Fruit fly (Drosophila melanogaster) whole organism, embryonic: ENCODE results near the gene me31B.

Experiments
- Bgb ChIP-seq: fragments of 200-800 bp; sonication (Bioruptor generic); IDR thresholded peaks from 2 replicates; pipeline ENCODE4 v1.3.6; 2022; ENCODE audit warnings: missing biosample characterization, missing genetic modification characterization; ENCODE audit not compliant: partially characterized antibody
- CG1024 ChIP-seq: fragments of 200-800 bp; sonication (Bioruptor generic); IDR thresholded peaks from 2 replicates; pipeline ENCODE4 v1.3.6; 2022; ENCODE audit warnings: missing biosample characterization, missing genetic modification characterization
- CG10543 ChIP-seq: fragments of 200-800 bp; sonication (Bioruptor generic); optimal IDR thresholded peaks from 3 replicates; lab custom pipeline; 2017; ENCODE audit warnings: missing biosample characterization, mild to moderate bottlenecking, missing genetic modification characterization, moderate library complexity
- CG11504 ChIP-seq: fragments of 200-800 bp; sonication (Bioruptor generic); optimal IDR thresholded peaks from 3 replicates; lab custom pipeline; 2019; ENCODE audit warnings: missing biosample characterization, mild to moderate bottlenecking, missing genetic modification characterization, moderate library complexity
- CG11723 ChIP-seq: fragments of 200-800 bp; sonication (Bioruptor generic); optimal IDR thresholded peaks from 2 replicates; lab custom pipeline; 2017; ENCODE audit warnings: missing biosample characterization, mild to moderate bottlenecking, missing genetic modification characterization
- CG13287 ChIP-seq: fragments of 200-800 bp; sonication (Bioruptor generic); IDR thresholded peaks from 2 replicates; pipeline ENCODE4 v1.3.6; 2022; ENCODE audit warnings: missing biosample characterization, missing genetic modification characterization; ENCODE audit not compliant: partially characterized antibody
- CG13296 ChIP-seq: fragments of 200-800 bp; sonication (Bioruptor generic); optimal IDR thresholded peaks from 3 replicates; lab custom pipeline; 2018; ENCODE audit warnings: missing biosample characterization, mild to moderate bottlenecking, missing genetic modification characterization
- CG14965 ChIP-seq: fragments of 200-800 bp; sonication (Bioruptor generic); optimal IDR thresholded peaks from 2 replicates; lab custom pipeline; 2016; ENCODE audit warnings: missing biosample characterization, missing genetic modification characterization, borderline replicate concordance
- CG15011 ChIP-seq: fragments of 200-800 bp; sonication (Bioruptor generic); optimal IDR thresholded peaks from 3 replicates; lab custom pipeline; 2018; ENCODE audit warnings: missing biosample characterization, mild to moderate bottlenecking, missing genetic modification characterization
- CG15479 ChIP-seq: fragments of 200-800 bp; sonication (Bioruptor generic); optimal IDR thresholded peaks from 3 replicates; lab custom pipeline; 2019; ENCODE audit warnings: missing biosample characterization, mild to moderate bottlenecking, missing genetic modification characterization, moderate library complexity
- CG1647 ChIP-seq: fragments of 200-800 bp; sonication (Bioruptor generic); optimal IDR thresholded peaks from 3 replicates; lab custom pipeline; 2016; ENCODE audit warnings: missing biosample characterization, missing genetic modification characterization
- CG16815 ChIP-seq: fragments of 200-800 bp; sonication (Bioruptor generic); optimal IDR thresholded peaks from 3 replicates; lab custom pipeline; 2017; ENCODE audit warnings: missing biosample characterization, mild to moderate bottlenecking, missing genetic modification characterization
- CG17802 ChIP-seq: fragments of 200-800 bp; sonication (Bioruptor generic); optimal IDR thresholded peaks from 2 replicates; lab custom pipeline; 2018; ENCODE audit warnings: missing biosample characterization, mild to moderate bottlenecking, missing genetic modification characterization, moderate library complexity
- CG17912 ChIP-seq: fragments of 200-800 bp; sonication (Bioruptor generic); optimal IDR thresholded peaks from 2 replicates; lab custom pipeline; 2018; ENCODE audit warnings: missing biosample characterization, mild to moderate bottlenecking, missing genetic modification characterization
- CG2199 ChIP-seq: fragments of 200-800 bp; sonication (Bioruptor generic); IDR thresholded peaks from 3 replicates; pipeline ENCODE4 v1.3.6; 2022; ENCODE audit warnings: missing biosample characterization, missing genetic modification characterization
- CG2202 ChIP-seq: fragments of 200-800 bp; sonication (Bioruptor generic); optimal IDR thresholded peaks from 2 replicates; lab custom pipeline; 2018; ENCODE audit warnings: missing biosample characterization, mild to moderate bottlenecking, missing genetic modification characterization
- CG30020 ChIP-seq: fragments of 200-800 bp; optimal IDR thresholded peaks from 2 replicates; lab custom pipeline; 2019; ENCODE audit warnings: missing biosample characterization, mild to moderate bottlenecking, missing genetic modification characterization, moderate library complexity
- CG32767 ChIP-seq: fragments of 200-800 bp; sonication (Bioruptor generic); IDR thresholded peaks from 2 replicates; pipeline ENCODE4 v1.3.6; 2022; ENCODE audit warnings: missing biosample characterization, missing genetic modification characterization
- CG34422 ChIP-seq: fragments of 200-800 bp; sonication (Bioruptor generic); IDR thresholded peaks from 3 replicates; pipeline ENCODE4 v1.3.6; 2022; ENCODE audit warnings: missing biosample characterization, missing genetic modification characterization
- CG7928 ChIP-seq: fragments of 200-800 bp; sonication (Bioruptor generic); optimal IDR thresholded peaks from 2 replicates; lab custom pipeline; 2017; ENCODE audit warnings: missing biosample characterization, mild to moderate bottlenecking, missing genetic modification characterization
- CG9437 ChIP-seq: fragments of 200-800 bp; sonication (Bioruptor generic); optimal IDR thresholded peaks from 2 replicates; lab custom pipeline; 2018; ENCODE audit warnings: missing biosample characterization, mild to moderate bottlenecking, missing genetic modification characterization
- CG9609 ChIP-seq: fragments of 200-800 bp; sonication (Bioruptor generic); optimal IDR thresholded peaks from 3 replicates; lab custom pipeline; 2016; ENCODE audit warnings: missing biosample characterization, missing genetic modification characterization
- Dek ChIP-seq: fragments of 200-800 bp; sonication (Bioruptor generic); optimal IDR thresholded peaks from 3 replicates; lab custom pipeline; 2019; ENCODE audit warnings: missing biosample characterization, mild to moderate bottlenecking, missing genetic modification characterization, moderate library complexity
- Dip3 ChIP-seq: fragments of 200-800 bp; sonication (Bioruptor generic); optimal IDR thresholded peaks from 3 replicates; lab custom pipeline; 2016; ENCODE audit warnings: missing biosample characterization, missing genetic modification characterization
- Dll ChIP-seq: fragments of 200-800 bp; sonication (Bioruptor generic); IDR thresholded peaks from 4 replicates; pipeline ENCODE4 v1.3.6; 2022; ENCODE audit warnings: missing biosample characterization, missing genetic modification characterization; ENCODE audit not compliant: partially characterized antibody
- Eip74EF ChIP-seq, 2 experiments: fragments of 200-800 bp in 1 of 2; fragments of >200 bp in 1 of 2; sonication (Bioruptor generic) in 1 of 2; optimal IDR thresholded peaks; 2 replicates each; lab custom pipeline; 2017 to 2019; ENCODE audit warnings: missing biosample characterization in 2 of 2, missing genetic modification characterization in 2 of 2, mild to moderate bottlenecking in 1 of 2, moderate library complexity in 1 of 2
- Elba2 ChIP-seq: fragments of 200-800 bp; sonication (Bioruptor generic); optimal IDR thresholded peaks from 3 replicates; lab custom pipeline; 2016; ENCODE audit warnings: missing biosample characterization, missing genetic modification characterization
- HLHmδ ChIP-seq: fragments of 200-800 bp; sonication (Bioruptor generic); optimal IDR thresholded peaks from 2 replicates; lab custom pipeline; 2018; ENCODE audit warnings: missing biosample characterization, mild to moderate bottlenecking, missing genetic modification characterization, moderate library complexity
- Hsf ChIP-seq: fragments of 200-800 bp; sonication (Bioruptor generic); optimal IDR thresholded peaks from 3 replicates; lab custom pipeline; 2016; ENCODE audit warnings: missing biosample characterization, missing genetic modification characterization
- Jarid2 ChIP-seq: fragments of 200-800 bp; sonication (Bioruptor generic); optimal IDR thresholded peaks from 3 replicates; lab custom pipeline; 2017; ENCODE audit warnings: mild to moderate bottlenecking, missing biosample characterization, missing genetic modification reagents, missing genetic modification characterization
- MESR4 ChIP-seq: fragments of 200-800 bp; sonication (Bioruptor generic); optimal IDR thresholded peaks from 2 replicates; lab custom pipeline; 2018; ENCODE audit warnings: missing biosample characterization, mild to moderate bottlenecking, missing genetic modification characterization, moderate library complexity
- Med ChIP-seq: fragments of 200-800 bp; sonication (Bioruptor generic); peaks from one replicate; lab custom pipeline; 2016; ENCODE audit warnings: missing biosample characterization, missing genetic modification characterization, mild to moderate bottlenecking, inconsistent platforms, moderate library complexity
- cad ChIP-seq: fragments of >200 bp; optimal IDR thresholded peaks from 2 replicates; lab custom pipeline; 2017; ENCODE audit warnings: missing biosample characterization, missing genetic modification characterization
- dm ChIP-seq: fragments of 200-800 bp; sonication (Bioruptor generic); optimal IDR thresholded peaks from 3 replicates; lab custom pipeline; 2016; ENCODE audit warnings: missing biosample characterization, missing genetic modification characterization
- dpn ChIP-seq, 2 experiments: fragments of 200-800 bp; sonication (Bioruptor generic); optimal IDR thresholded peaks; 3 replicates each; lab custom pipeline; 2016; ENCODE audit warnings: missing biosample characterization in 2 of 2, missing genetic modification characterization in 2 of 2
- gfzf ChIP-seq: fragments of 200-800 bp; sonication (Bioruptor generic); optimal IDR thresholded peaks from 2 replicates; lab custom pipeline; 2016; ENCODE audit warnings: missing biosample characterization, mild to moderate bottlenecking, missing genetic modification characterization, moderate library complexity
- gsb-n ChIP-seq: fragments of 200-800 bp; sonication (Bioruptor generic); optimal IDR thresholded peaks from 3 replicates; lab custom pipeline; 2018; ENCODE audit warnings: missing biosample characterization, mild to moderate bottlenecking, missing genetic modification characterization
- inv ChIP-seq: fragments of 200-800 bp; sonication (Bioruptor generic); IDR thresholded peaks from 2 replicates; pipeline ENCODE4 v1.3.6; 2022; ENCODE audit warnings: missing biosample characterization, missing genetic modification characterization; ENCODE audit not compliant: partially characterized antibody
- maf-S ChIP-seq: fragments of 200-800 bp; sonication (Bioruptor generic); optimal IDR thresholded peaks from 2 replicates; lab custom pipeline; 2016; ENCODE audit warnings: missing biosample characterization, missing genetic modification characterization
- nmo ChIP-seq: fragments of 200-800 bp; sonication (Bioruptor generic); optimal IDR thresholded peaks from 2 replicates; lab custom pipeline; 2018; ENCODE audit warnings: missing biosample characterization, mild to moderate bottlenecking, missing genetic modification characterization, moderate library complexity
- phol ChIP-seq: fragments of 200-800 bp; sonication (Bioruptor generic); optimal IDR thresholded peaks from 3 replicates; lab custom pipeline; 2018; ENCODE audit warnings: missing biosample characterization, mild to moderate bottlenecking, missing genetic modification characterization, moderate library complexity
- row ChIP-seq: fragments of 200-800 bp; sonication (Bioruptor generic); IDR thresholded peaks from 3 replicates; pipeline ENCODE4 v1.3.6; 2022; ENCODE audit warnings: missing biosample characterization, missing genetic modification characterization
- schlank ChIP-seq: fragments of 200-800 bp; sonication (Bioruptor generic); optimal IDR thresholded peaks from 2 replicates; lab custom pipeline; 2018; ENCODE audit warnings: missing biosample characterization, mild to moderate bottlenecking, missing genetic modification characterization
- seq ChIP-seq: fragments of 200-800 bp; sonication (Bioruptor generic); IDR thresholded peaks from 2 replicates; pipeline ENCODE4 v1.3.6; 2022; ENCODE audit warnings: missing biosample characterization, missing genetic modification characterization
- slbo ChIP-seq: fragments of 200-800 bp; sonication (Bioruptor generic); IDR thresholded peaks from 2 replicates; pipeline ENCODE4 v1.3.6; 2022; ENCODE audit warnings: missing biosample characterization, missing genetic modification characterization
- ssp ChIP-seq: fragments of 200-800 bp; sonication (Bioruptor generic); IDR thresholded peaks from 2 replicates; pipeline ENCODE4 v1.3.6; 2022; ENCODE audit warnings: missing biosample characterization, missing genetic modification characterization
- unc-4 ChIP-seq: fragments of 200-800 bp; sonication (Bioruptor generic); IDR thresholded peaks from 2 replicates; pipeline ENCODE4 v1.3.6; 2022; ENCODE audit warnings: missing biosample characterization, missing genetic modification characterization; ENCODE audit not compliant: partially characterized antibody
- wek ChIP-seq: fragments of 200-800 bp; sonication (Bioruptor generic); optimal IDR thresholded peaks from 3 replicates; lab custom pipeline; 2018; ENCODE audit warnings: missing biosample characterization, mild to moderate bottlenecking, missing genetic modification characterization, moderate library complexity
- z ChIP-seq: fragments of 200-800 bp; sonication (Bioruptor generic); IDR thresholded peaks from 3 replicates; pipeline ENCODE4 v1.3.6; 2022; ENCODE audit warnings: missing biosample characterization, missing genetic modification characterization

me31B gene

dm6 chr2L:10232152-10232816, 6.9 kb upstream of the me31B start, which contains the start of gene eEF1delta (continued):
- TF ChIP-seq CG13287 (GFP tag; lab: Robert Waterston, UW) (peak; percentile 25; the same call in 1 of the 2 replicates), CG14965 (GFP tag; lab: Kevin White, UChicago) (no peak), CG11504 (tag; lab: Kevin White, UChicago) (no peak), CG7928 (GFP tag; lab: Kevin White, UChicago) (no peak), CG15011 (no peak), CG1647 (GFP tag; lab: Kevin White, UChicago) (no peak), wek (GFP tag; lab: Kevin White, UChicago) (no peak), Dek (tag; lab: Kevin White, UChicago) (no peak), CG17802 (peak; percentile 98), CG13296 (GFP tag; lab: Kevin White, UChicago) (no peak), CG32767 (GFP tag; lab: Robert Waterston, UW) (no peak), CG11723 (GFP tag; lab: Kevin White, UChicago) (peak; percentile 55), Elba2 (no peak), z (GFP tag; lab: Robert Waterston, UW) (no peak), maf-S (GFP tag; lab: Kevin White, UChicago) (no peak), CG17912 (no peak), gfzf (no peak), CG9437 (GFP tag; lab: Kevin White, UChicago) (no peak), inv (GFP tag; lab: Robert Waterston, UW) (no peak; the same call in 1 of the 2 replicates), CG2199 (no peak), Dll (0 out of 4 replicates have a peak, but pooled peaks have one; percentile 21), Jarid2 (no peak), CG34422 (peak; percentile 37; the same call in 1 of the 3 replicates), Hsf (GFP tag; lab: Kevin White, UChicago) (no peak), CG1024 (GFP tag; lab: Robert Waterston, UW) (peak; percentile 93), slbo (peak; percentile 21; the same call in 1 of the 2 replicates), unc-4 (no peak), CG16815 (GFP tag; lab: Kevin White, UChicago) (no peak), CG30020 (tag; lab: Kevin White, UChicago) (peak; percentile 97), CG2202 (no peak), nmo (peak; percentile 14), Dip3 (GFP tag; lab: Kevin White, UChicago) (no peak), phol (tag; lab: Kevin White, UChicago) (peak; percentile 44), dm (GFP tag; lab: Kevin White, UChicago) (peak; percentile 45), cad (GFP tag; lab: Kevin White, UChicago) (no peak), HLHmδ (no peak), CG9609 (GFP tag; lab: Kevin White, UChicago) (no peak), gsb-n (tag; lab: Kevin White, UChicago) (no peak), ssp (peak; percentile 93), CG15479 (GFP tag; lab: Kevin White, UChicago) (peak; percentile 45), Eip74EF (GFP tag; optimal IDR thresholded peaks at IDR 0.05; lab: Kevin White, UChicago) (no peak), seq (no peak), MESR4 (peak; percentile 68), Med (GFP tag; lab: Kevin White, UChicago) (peak; percentile 55), Bgb (GFP tag; lab: Robert Waterston, UW) (0 out of 2 replicates have a peak, but pooled peaks have one; percentile 39), dpn (GFP tag; optimal IDR thresholded peaks at IDR 0.05; lab: Kevin White, UChicago) (no peak), schlank (tag; lab: Kevin White, UChicago) (no peak), CG10543 (GFP tag; lab: Kevin White, UChicago) (no peak), row (GFP tag; lab: Robert Waterston, UW) (peak; percentile 68)
